Worm (Caenorhabditis elegans) whole organism, mixed stage, embryonic: ENCODE measurements around the gene B0303.14.

Source experiments
- ces-1 ChIP-seq: fragments of 150-350 bp; optimal IDR thresholded peaks from 2 replicates; lab custom pipeline; 2014; ENCODE audit warnings: missing biosample characterization, missing genetic modification reagents, missing genetic modification characterization
- elt-3 ChIP-seq: fragments of 150-350 bp; optimal IDR thresholded peaks from 2 replicates; lab custom pipeline; 2014; ENCODE audit warnings: missing biosample characterization, missing genetic modification characterization
- nhr-237 ChIP-seq: fragments of 150-350 bp; optimal IDR thresholded peaks from 2 replicates; lab custom pipeline; 2014; ENCODE audit warnings: missing biosample characterization, missing genetic modification characterization
- pha-4 ChIP-seq: fragments of 150-350 bp; optimal IDR thresholded peaks from 2 replicates; lab custom pipeline; 2018; ENCODE audit warnings: missing biosample characterization, missing genetic modification reagents, missing genetic modification characterization
- snpc-4 ChIP-seq: fragments of 150-350 bp; optimal IDR thresholded peaks from 2 replicates; lab custom pipeline; 2014; ENCODE audit warnings: missing biosample characterization, missing genetic modification characterization
- sptf-1 ChIP-seq: sonication (generic microtip); optimal IDR thresholded peaks from 2 replicates; lab custom pipeline; 2017; ENCODE audit warnings: mild to moderate bottlenecking, missing genetic modification characterization, moderate library complexity, missing compliant biosample characterization
- unc-62 ChIP-seq: fragments of 150-350 bp; optimal IDR thresholded peaks from 2 replicates; lab custom pipeline; 2014; ENCODE audit warnings: missing biosample characterization, missing genetic modification reagents, missing genetic modification characterization
- ztf-11 ChIP-seq: fragments of 150-350 bp; optimal IDR thresholded peaks from 2 replicates; lab custom pipeline; 2014; ENCODE audit warnings: missing biosample characterization, missing genetic modification characterization

DNA sequence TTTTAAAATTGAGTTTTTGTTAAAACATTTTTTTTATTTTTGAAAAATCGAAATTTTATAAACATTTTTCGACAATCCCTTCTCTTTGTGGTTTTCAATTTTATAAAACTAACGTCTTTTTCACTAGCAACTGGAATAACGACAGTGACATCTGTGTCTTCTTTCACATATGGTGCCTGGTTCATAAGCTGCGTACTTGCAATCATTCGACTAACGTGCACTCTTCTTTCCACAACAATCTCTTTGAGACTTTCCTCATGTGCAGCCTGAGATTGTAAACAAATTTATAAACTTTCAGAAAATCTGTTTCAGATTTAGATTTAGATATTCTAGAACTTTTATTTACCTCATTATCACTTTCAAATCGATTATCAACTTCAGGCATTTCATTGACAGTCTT is 49.0 kb upstream of the B0303.14 start:
- no peak for TF ChIP-seq pha-4 (tag; lab: Kevin White, UChicago)
- no peak for TF ChIP-seq ces-1
- no peak for TF ChIP-seq elt-3 (tag; lab: Kevin White, UChicago)
- no peak for TF ChIP-seq snpc-4 (tag; lab: Kevin White, UChicago)
- no peak for TF ChIP-seq ztf-11 (tag; lab: Kevin White, UChicago)
- TF ChIP-seq nhr-237: no peak
- no peak for TF ChIP-seq sptf-1
- TF ChIP-seq unc-62 (GFP tag; lab: Kevin White, UChicago): no peak
